Worm (Caenorhabditis elegans) whole organism, late embryonic: Measurements from ENCODE around the gene srt-55.
A peak's percentile ranks its signal among the peaks of the same experiment; 100 is the strongest.

Source experiments
- C08G9.2 ChIP-seq: sonication (generic microtip); optimal IDR thresholded peaks from 2 replicates; lab custom pipeline; 2016; ENCODE audit warnings: mild to moderate bottlenecking, missing genetic modification characterization, moderate library complexity, missing compliant biosample characterization
- K02D7.2 ChIP-seq: sonication (generic microtip); optimal IDR thresholded peaks from 2 replicates; lab custom pipeline; 2017; ENCODE audit warnings: mild to moderate bottlenecking, missing genetic modification characterization, missing compliant biosample characterization
- K09A11.1 ChIP-seq: sonication (generic microtip); optimal IDR thresholded peaks from 2 replicates; lab custom pipeline; 2017; ENCODE audit warnings: antibody characterized with exemption, mild to moderate bottlenecking, missing genetic modification characterization, missing compliant biosample characterization; ENCODE audit not compliant: insufficient read depth
- T23F11.4 ChIP-seq: fragments of 200-800 bp; sonication (Bioruptor generic); optimal IDR thresholded peaks from 2 replicates; lab custom pipeline; 2018; ENCODE audit warnings: mild to moderate bottlenecking, missing genetic modification characterization, missing compliant biosample characterization
- Y22D7AL.16 ChIP-seq: sonication (generic microtip); optimal IDR thresholded peaks from 2 replicates; lab custom pipeline; 2016; ENCODE audit warnings: missing genetic modification characterization, missing compliant biosample characterization
- ceh-14 ChIP-seq: sonication (generic microtip); optimal IDR thresholded peaks from 2 replicates; lab custom pipeline; 2016; ENCODE audit warnings: missing genotype, missing genetic modification characterization, missing compliant biosample characterization
- ceh-18 ChIP-seq: sonication (generic microtip); optimal IDR thresholded peaks from 2 replicates; lab custom pipeline; 2016; ENCODE audit warnings: missing genetic modification characterization, missing compliant biosample characterization
- ceh-19 ChIP-seq: fragments of 200-800 bp; sonication (Bioruptor generic); optimal IDR thresholded peaks from 2 replicates; lab custom pipeline; 2018; ENCODE audit warnings: mild to moderate bottlenecking, missing genetic modification characterization, missing compliant biosample characterization
- ceh-2 ChIP-seq: sonication (generic microtip); optimal IDR thresholded peaks from 2 replicates; lab custom pipeline; 2016; ENCODE audit warnings: missing genotype, missing genetic modification characterization, missing compliant biosample characterization
- ceh-22 ChIP-seq: sonication (generic microtip); optimal IDR thresholded peaks from 2 replicates; lab custom pipeline; 2017; ENCODE audit warnings: missing biosample characterization, missing genetic modification characterization
- ceh-24 ChIP-seq: sonication (generic microtip); optimal IDR thresholded peaks from 2 replicates; lab custom pipeline; 2016; ENCODE audit warnings: mild to moderate bottlenecking, missing genetic modification characterization, missing compliant biosample characterization
- ceh-31 ChIP-seq: sonication (generic microtip); optimal IDR thresholded peaks from 2 replicates; lab custom pipeline; 2016; ENCODE audit warnings: missing genetic modification characterization, missing compliant biosample characterization
- ceh-48 ChIP-seq: sonication (generic microtip); optimal IDR thresholded peaks from 2 replicates; lab custom pipeline; 2016; ENCODE audit warnings: missing genetic modification characterization, inconsistent platforms, missing compliant biosample characterization
- ceh-6 ChIP-seq: fragments of 200-800 bp; sonication (Bioruptor generic); optimal IDR thresholded peaks from 2 replicates; lab custom pipeline; 2018; ENCODE audit warnings: mild to moderate bottlenecking, missing genetic modification characterization, missing compliant biosample characterization
- ceh-9 ChIP-seq: sonication (generic microtip); optimal IDR thresholded peaks from 2 replicates; lab custom pipeline; 2016; ENCODE audit warnings: mild to moderate bottlenecking, missing genetic modification characterization, inconsistent platforms, missing compliant biosample characterization
- dmd-4 ChIP-seq: sonication (generic microtip); optimal IDR thresholded peaks from 2 replicates; lab custom pipeline; 2016; ENCODE audit warnings: borderline replicate concordance, missing genetic modification characterization, missing compliant biosample characterization
- dve-1 ChIP-seq: sonication (generic microtip); optimal IDR thresholded peaks from 2 replicates; lab custom pipeline; 2017; ENCODE audit warnings: antibody characterized with exemption, mild to moderate bottlenecking, missing genetic modification characterization, missing compliant biosample characterization
- elt-2 ChIP-seq: sonication (generic microtip); optimal IDR thresholded peaks from 2 replicates; lab custom pipeline; 2016; ENCODE audit warnings: missing genetic modification reagents, missing genetic modification characterization, missing compliant biosample characterization
- fkh-6 ChIP-seq: sonication (generic microtip); optimal IDR thresholded peaks from 2 replicates; lab custom pipeline; 2016; ENCODE audit warnings: missing genetic modification characterization, missing compliant biosample characterization
- gmeb-2 ChIP-seq: sonication (generic microtip); optimal IDR thresholded peaks from 2 replicates; lab custom pipeline; 2016; ENCODE audit warnings: missing genetic modification characterization, inconsistent platforms, missing compliant biosample characterization
- hlh-30 ChIP-seq: sonication (generic microtip); optimal IDR thresholded peaks from 2 replicates; lab custom pipeline; 2017; ENCODE audit warnings: antibody characterized with exemption, missing genetic modification characterization, missing compliant biosample characterization; ENCODE audit not compliant: insufficient read depth
- madf-2 ChIP-seq: sonication (generic microtip); optimal IDR thresholded peaks from 2 replicates; lab custom pipeline; 2017; ENCODE audit warnings: missing genetic modification characterization, missing compliant biosample characterization
- mec-3 ChIP-seq: sonication (generic microtip); optimal IDR thresholded peaks from 2 replicates; lab custom pipeline; 2016; ENCODE audit warnings: borderline replicate concordance, missing genetic modification characterization, missing compliant biosample characterization
- nhr-11 ChIP-seq: fragments of 150-350 bp; optimal IDR thresholded peaks from 2 replicates; lab custom pipeline; 2014; ENCODE audit warnings: missing biosample characterization, missing genetic modification characterization
- pqm-1 ChIP-seq: sonication (generic microtip); optimal IDR thresholded peaks from 2 replicates; lab custom pipeline; 2016; ENCODE audit warnings: missing genetic modification characterization, missing compliant biosample characterization
- pros-1 ChIP-seq: fragments of 150-350 bp; optimal IDR thresholded peaks from 2 replicates; lab custom pipeline; 2014; ENCODE audit warnings: missing biosample characterization, missing genetic modification reagents, missing genetic modification characterization
- ref-2 ChIP-seq: sonication (generic microtip); optimal IDR thresholded peaks from 2 replicates; lab custom pipeline; 2016; ENCODE audit warnings: missing genetic modification characterization, missing compliant biosample characterization
- rnt-1 ChIP-seq: sonication (generic microtip); optimal IDR thresholded peaks from 2 replicates; lab custom pipeline; 2016; ENCODE audit warnings: missing genetic modification characterization, missing compliant biosample characterization
- sdc-2 ChIP-seq: sonication (generic microtip); optimal IDR thresholded peaks from 2 replicates; lab custom pipeline; 2016; ENCODE audit warnings: missing genotype, missing genetic modification characterization, missing compliant biosample characterization
- sox-2 ChIP-seq: fragments of 200-800 bp; sonication (Bioruptor generic); IDR thresholded peaks from 2 replicates; pipeline ENCODE4 v1.3.6; 2022; ENCODE audit warnings: missing genetic modification reagents, missing genetic modification characterization, missing compliant biosample characterization
- sox-4 ChIP-seq: sonication (generic microtip); optimal IDR thresholded peaks from 2 replicates; lab custom pipeline; 2017; ENCODE audit warnings: mild to moderate bottlenecking, missing genetic modification characterization, inconsistent platforms, missing compliant biosample characterization
- syd-9 ChIP-seq: sonication (generic microtip); optimal IDR thresholded peaks from 2 replicates; lab custom pipeline; 2016; ENCODE audit warnings: mild to moderate bottlenecking, missing genetic modification characterization, moderate library complexity, missing compliant biosample characterization
- tbx-7 ChIP-seq: sonication (generic microtip); optimal IDR thresholded peaks from 2 replicates; lab custom pipeline; 2016; ENCODE audit warnings: missing genotype, missing genetic modification characterization, missing compliant biosample characterization
- unc-42 ChIP-seq: sonication (generic microtip); optimal IDR thresholded peaks from 2 replicates; lab custom pipeline; 2016; ENCODE audit warnings: missing genotype, missing genetic modification characterization, missing compliant biosample characterization
- unc-86 ChIP-seq: sonication (generic microtip); optimal IDR thresholded peaks from 2 replicates; lab custom pipeline; 2016; ENCODE audit warnings: missing genetic modification characterization, missing compliant biosample characterization

srt-55 gene

DNA sequence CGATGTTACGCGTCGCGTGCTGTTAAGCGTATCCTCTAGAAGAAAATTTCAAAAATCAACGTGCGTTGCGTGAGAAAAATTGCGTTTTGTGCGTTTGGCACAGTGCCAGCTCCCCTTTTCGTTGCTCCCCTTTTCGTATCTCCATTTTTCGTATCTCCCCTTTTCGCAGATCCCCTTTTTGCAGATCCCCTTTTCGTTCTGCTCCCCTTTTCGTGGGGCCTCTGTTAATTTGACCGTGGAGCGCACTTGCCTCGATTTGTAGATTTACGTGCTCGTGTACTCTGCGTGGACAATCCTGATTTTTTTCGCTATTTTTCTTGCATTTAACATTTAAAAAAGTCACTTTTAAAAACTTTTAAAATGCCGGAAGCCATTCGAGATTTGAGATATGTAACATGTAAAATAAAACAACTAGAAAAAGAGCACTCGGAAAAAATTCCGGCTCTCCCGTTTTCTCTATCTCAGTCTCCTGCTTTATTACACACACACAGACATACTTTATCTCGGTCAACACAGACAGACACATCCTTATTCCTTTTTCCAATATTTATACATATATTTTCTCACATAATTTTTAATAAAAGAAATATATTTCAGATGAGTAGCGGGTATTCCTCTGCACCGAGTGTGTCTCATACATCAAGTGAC is 17.4 kb upstream of the srt-55 start, which contains the start of gene ttll-4 (continued):
- peak; percentile 17 for TF ChIP-seq ceh-6 (GFP tag; lab: Kevin White, UChicago)
- peak; percentile 58 for TF ChIP-seq unc-86 (tag; lab: Kevin White, UChicago)
- TF ChIP-seq C08G9.2 (tag; lab: Kevin White, UChicago): peak; percentile 86
- no peak for TF ChIP-seq ceh-24 (tag; lab: Kevin White, UChicago)
- TF ChIP-seq rnt-1: peak; percentile 91
- no peak for TF ChIP-seq hlh-30 (tag; lab: Kevin White, UChicago)
- peak; percentile 88 for TF ChIP-seq ref-2 (tag; lab: Kevin White, UChicago)
- TF ChIP-seq mec-3 (tag; lab: Kevin White, UChicago): peak; percentile 79
- peak; percentile 9 for TF ChIP-seq gmeb-2 (tag; lab: Kevin White, UChicago)
- peak; percentile 6 for TF ChIP-seq syd-9
- peak; percentile 85 for TF ChIP-seq ceh-2 (tag; lab: Kevin White, UChicago)
- TF ChIP-seq nhr-11: no peak
- TF ChIP-seq Y22D7AL.16: no peak
- no peak for TF ChIP-seq K09A11.1
- TF ChIP-seq pqm-1 (tag; lab: Kevin White, UChicago): peak; percentile 12
- TF ChIP-seq K02D7.2 (tag; lab: Kevin White, UChicago): no peak
- TF ChIP-seq ceh-22 (tag; lab: Kevin White, UChicago): no peak
- TF ChIP-seq sox-2 (GFP tag; lab: Robert Waterston, UW): no peak
- TF ChIP-seq madf-2 (tag; lab: Kevin White, UChicago): peak; percentile 27
- TF ChIP-seq ceh-18 (tag; lab: Kevin White, UChicago): peak; percentile 77
- no peak for TF ChIP-seq T23F11.4
- no peak for TF ChIP-seq pros-1
- TF ChIP-seq dve-1 (tag; lab: Kevin White, UChicago): no peak
- peak; percentile 90 for TF ChIP-seq ceh-14
- TF ChIP-seq dmd-4 (tag; lab: Kevin White, UChicago): peak; percentile 79
- peak; percentile 21 for TF ChIP-seq ceh-48
- TF ChIP-seq unc-42 (tag; lab: Kevin White, UChicago): peak; percentile 89
- TF ChIP-seq sox-4 (tag; lab: Kevin White, UChicago): no peak
- peak; percentile 71 for TF ChIP-seq fkh-6
- peak; percentile 15 for TF ChIP-seq ceh-19
- TF ChIP-seq ceh-9: no peak
- TF ChIP-seq tbx-7: peak; percentile 76

DNA sequence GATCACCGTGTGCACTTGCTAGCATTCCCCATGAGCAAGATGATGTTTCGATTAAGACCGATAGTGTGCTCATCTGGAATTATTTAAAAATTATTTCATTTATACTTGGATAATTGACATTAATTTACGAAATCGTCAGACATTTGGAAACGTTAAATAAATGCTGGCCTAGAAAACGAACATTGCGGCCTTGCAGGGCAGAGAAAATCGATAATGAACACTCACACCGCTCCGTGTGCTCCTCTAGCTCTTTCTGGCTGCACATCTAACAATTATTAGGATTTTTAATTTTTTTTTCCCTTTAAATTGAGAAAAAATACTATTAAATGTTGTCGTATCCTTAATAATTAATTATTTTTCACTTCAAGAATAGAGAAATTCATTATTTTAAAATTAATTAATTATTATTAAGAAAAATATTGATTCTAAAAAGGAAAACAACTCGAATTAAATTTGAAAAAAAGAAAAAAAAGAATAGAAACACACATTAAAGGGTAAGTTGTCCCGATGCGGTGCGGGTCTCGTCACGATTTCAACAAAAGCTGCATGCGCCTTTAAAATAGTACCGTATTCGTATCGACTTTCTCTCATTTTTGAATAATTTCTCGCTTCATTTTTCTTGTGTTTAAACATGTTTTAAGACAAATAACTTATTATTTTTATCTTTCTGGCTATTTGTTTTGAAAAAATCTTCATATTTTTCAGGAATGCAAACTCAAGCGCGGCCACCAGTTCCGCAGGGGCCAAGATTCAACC is 14.0 kb upstream of the srt-55 start, which contains the start of the genes gtf-2H3 and ham-3:
Gene gtf-2H3, minus strand, starts transcription at position 73 of the 756 bp plus-strand sequence.
Gene ham-3, plus strand, starts transcription at position 706 of the 756 bp plus-strand sequence.
- TF ChIP-seq unc-42 (tag; lab: Kevin White, UChicago): peak; percentile 16
- TF ChIP-seq sdc-2 (tag; lab: Kevin White, UChicago): no peak
- TF ChIP-seq ceh-48: peak; percentile 90
- TF ChIP-seq ceh-18 (tag; lab: Kevin White, UChicago): no peak
- TF ChIP-seq ceh-31 (tag; lab: Kevin White, UChicago): peak; percentile 28
- no peak for TF ChIP-seq sox-4 (tag; lab: Kevin White, UChicago)

DNA sequence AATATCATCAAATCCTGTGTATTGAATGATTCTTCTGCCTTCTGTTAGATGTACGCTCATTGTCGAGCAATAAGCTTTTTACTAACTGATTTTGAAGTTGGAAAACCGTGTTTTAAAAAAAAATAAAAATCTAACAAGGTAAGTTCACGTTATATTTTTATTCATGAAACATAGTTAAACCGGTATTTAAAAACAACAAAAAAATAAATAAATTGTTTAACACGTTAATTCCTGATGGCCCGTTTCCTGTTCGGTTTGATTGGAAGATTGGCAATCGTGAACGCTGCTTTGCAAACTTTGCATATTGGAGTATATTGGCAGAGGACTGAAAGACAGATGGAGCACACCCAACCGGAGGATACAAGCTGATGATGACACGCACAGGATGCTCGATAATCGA is 12.5 kb upstream of the srt-55 start, which contains the start of gene ZK1128.3:
Gene ZK1128.3, minus strand, starts transcription at position 101 of the 400 bp plus-strand sequence.
- TF ChIP-seq elt-2 (tag; lab: Kevin White, UChicago): no peak
- TF ChIP-seq dmd-4 (tag; lab: Kevin White, UChicago): no peak
